Worm (Caenorhabditis elegans) whole organism, L3 larva: ENCODE results near the gene F22E12.1.

ENCODE experiments used
- ama-1 ChIP-seq: fragments of 150-350 bp; optimal IDR thresholded peaks from 2 replicates; lab custom pipeline; 2018
- ceh-16 ChIP-seq: sonication (generic microtip); optimal IDR thresholded peaks from 2 replicates; lab custom pipeline; 2017; ENCODE audit warnings: missing biosample characterization, missing genetic modification characterization
- ceh-82 ChIP-seq: fragments of 150-350 bp; optimal IDR thresholded peaks from 2 replicates; lab custom pipeline; 2014; ENCODE audit warnings: missing biosample characterization, missing genetic modification characterization
- ceh-9 ChIP-seq: sonication (generic microtip); optimal IDR thresholded peaks from 2 replicates; lab custom pipeline; 2018; ENCODE audit warnings: missing biosample characterization, missing genetic modification characterization
- egl-27 ChIP-seq: sonication (generic microtip); optimal IDR thresholded peaks from 4 replicates; lab custom pipeline; 2017; ENCODE audit warnings: missing biosample characterization, missing genetic modification reagents, missing genetic modification characterization
- lsy-12 ChIP-seq: sonication (generic microtip); optimal IDR thresholded peaks from 2 replicates; lab custom pipeline; 2016; ENCODE audit warnings: mild to moderate bottlenecking, missing genetic modification characterization, missing compliant biosample characterization
- mml-1 ChIP-seq: fragments of 150-350 bp; sonication (generic microtip); optimal IDR thresholded peaks from 3 replicates; lab custom pipeline; 2014; ENCODE audit warnings: missing biosample characterization, missing genetic modification characterization
- nhr-23 ChIP-seq: fragments of 150-350 bp; optimal IDR thresholded peaks from 2 replicates; lab custom pipeline; 2014; ENCODE audit warnings: missing biosample characterization, missing genetic modification reagents, missing genetic modification characterization
- nhr-28 ChIP-seq: fragments of 150-350 bp; optimal IDR thresholded peaks from 2 replicates; lab custom pipeline; 2014; ENCODE audit warnings: missing biosample characterization, missing genetic modification characterization
- pqm-1 ChIP-seq: fragments of 150-350 bp; optimal IDR thresholded peaks from 2 replicates; lab custom pipeline; 2017; ENCODE audit warnings: missing biosample characterization, missing genetic modification characterization, inconsistent platforms
- skn-1 ChIP-seq: fragments of 150-350 bp; optimal IDR thresholded peaks from 2 replicates; lab custom pipeline; 2014; ENCODE audit warnings: missing biosample characterization, missing genetic modification characterization
- unc-39 ChIP-seq: sonication (generic microtip); optimal IDR thresholded peaks from 4 replicates; lab custom pipeline; 2017; ENCODE audit warnings: missing biosample characterization, missing genetic modification characterization

- no peak for TF ChIP-seq egl-27
- no peak for TF ChIP-seq ama-1 (lab: Kevin White, UChicago)
- TF ChIP-seq ceh-82: no peak
- TF ChIP-seq ceh-9 (tag; lab: Kevin White, UChicago): no peak
- no peak for TF ChIP-seq skn-1 (tag; lab: Kevin White, UChicago)
- no peak for TF ChIP-seq lsy-12 (tag; lab: Kevin White, UChicago)
- TF ChIP-seq unc-39: no peak
- TF ChIP-seq nhr-28: no peak
- TF ChIP-seq mml-1 (tag; lab: Kevin White, UChicago): no peak
- TF ChIP-seq ceh-16 (tag; lab: Kevin White, UChicago): no peak
- TF ChIP-seq pqm-1 (tag; lab: Kevin White, UChicago): no peak
- TF ChIP-seq nhr-23 (tag; lab: Kevin White, UChicago): no peak
Observed at ce11 chrV:10457247-10457646, at the start of gene F22E12.1.
